Fruit fly (Drosophila melanogaster): ENCODE results near the gene foxo.

foxo gene

dm6 chr3R:14061988-14062868 lies 5.5 kb downstream of the foxo start:
- TF ChIP-seq noc (tag; optimal IDR thresholded peaks at IDR 0.05): peak; percentile 85

- TF ChIP-seq noc (tag; optimal IDR thresholded peaks at IDR 0.05): no peak
These were observed 6.3 kb downstream of the foxo start for dm6 chr3R:14062869-14063543.

- TF ChIP-seq noc (tag; optimal IDR thresholded peaks at IDR 0.05): no peak
These were observed 7.6 kb downstream of the foxo start for dm6 chr3R:14064158-14064969.

dm6 chr3R:14065241-14065640 lies 8.5 kb downstream of the foxo start:
- TF ChIP-seq noc (tag; optimal IDR thresholded peaks at IDR 0.05): no peak

dm6 chr3R:14067904-14068636 lies 11.3 kb downstream of the foxo start:
- no peak for TF ChIP-seq noc (tag; optimal IDR thresholded peaks at IDR 0.05)

- TF ChIP-seq noc (tag; optimal IDR thresholded peaks at IDR 0.05): no peak
These were observed 13.4 kb downstream of the foxo start for dm6 chr3R:14070096-14070495.

dm6 chr3R:14070664-14071063 lies 13.9 kb downstream of the foxo start:
- TF ChIP-seq noc (tag; optimal IDR thresholded peaks at IDR 0.05): no peak

dm6 chr3R:14077026-14077425 lies 20.3 kb downstream of the foxo start:
- no peak for TF ChIP-seq noc (tag; optimal IDR thresholded peaks at IDR 0.05)

- TF ChIP-seq noc (tag; optimal IDR thresholded peaks at IDR 0.05): no peak
These were observed 24.8 kb downstream of the foxo start for dm6 chr3R:14081526-14081925.

dm6 chr3R:14085555-14085954 lies 28.8 kb downstream of the foxo start:
- TF ChIP-seq noc (tag; optimal IDR thresholded peaks at IDR 0.05): no peak

dm6 chr3R:14088157-14088556 lies 31.4 kb downstream of the foxo start:
- no peak for TF ChIP-seq noc (tag; optimal IDR thresholded peaks at IDR 0.05)

dm6 chr3R:14088887-14089567 lies 32.3 kb downstream of the foxo start, which contains the start of gene Npc2b:
Gene Npc2b, plus strand, starts transcription at chr3R:14089517.
- no peak for TF ChIP-seq noc (tag; optimal IDR thresholded peaks at IDR 0.05)

- no peak for TF ChIP-seq noc (tag; optimal IDR thresholded peaks at IDR 0.05)
These were observed 38.7 kb downstream of the foxo start for dm6 chr3R:14095428-14095827.

dm6 chr3R:14095916-14096315 lies 39.2 kb downstream of the foxo start:
- TF ChIP-seq noc (tag; optimal IDR thresholded peaks at IDR 0.05): no peak

dm6 chr3R:14096792-14097191 lies 40.0 kb downstream of the foxo start, which contains the start of gene CCHa1:
Gene CCHa1, minus strand, starts transcription at chr3R:14096835.
- TF ChIP-seq noc (tag; optimal IDR thresholded peaks at IDR 0.05): no peak

All from whole organism, larva.